Fruit fly (Drosophila melanogaster) whole organism, embryonic: ENCODE data around the gene Lst8.

Source experiments
- Antp ChIP-seq: fragments of 200-800 bp; sonication (Bioruptor generic); optimal IDR thresholded peaks from 3 replicates; lab custom pipeline; 2016; ENCODE audit warnings: missing biosample characterization, missing genetic modification characterization
- Atf-2 ChIP-seq: fragments of 200-800 bp; sonication (Bioruptor generic); optimal IDR thresholded peaks from 2 replicates; lab custom pipeline; 2016; ENCODE audit warnings: missing biosample characterization, missing genetic modification characterization
- B-H1 ChIP-seq: fragments of 200-800 bp; sonication (Bioruptor generic); IDR thresholded peaks from 3 replicates; pipeline ENCODE4 v1.3.6; 2022; ENCODE audit warnings: missing biosample characterization, missing genetic modification characterization
- Blimp-1 ChIP-seq: fragments of 200-800 bp; sonication (Bioruptor generic); optimal IDR thresholded peaks from 3 replicates; lab custom pipeline; 2018; ENCODE audit warnings: missing biosample characterization, missing genetic modification characterization, mild to moderate bottlenecking, moderate library complexity, missing genetic modification reagents
- Bteb2 ChIP-seq: fragments of 200-800 bp; sonication (Bioruptor generic); optimal IDR thresholded peaks from 2 replicates; lab custom pipeline; 2016; ENCODE audit warnings: missing biosample characterization, missing genetic modification characterization
- CG11247 ChIP-seq: fragments of 200-800 bp; sonication (Bioruptor generic); IDR thresholded peaks from 2 replicates; pipeline ENCODE4 v1.3.6; 2022; ENCODE audit warnings: missing biosample characterization, missing genetic modification characterization
- CG12299 ChIP-seq: fragments of 200-800 bp; sonication (Bioruptor generic); optimal IDR thresholded peaks from 2 replicates; lab custom pipeline; 2018; ENCODE audit warnings: missing biosample characterization, mild to moderate bottlenecking, missing genetic modification characterization
- CG12769 ChIP-seq: fragments of 200-800 bp; sonication (Bioruptor generic); optimal IDR thresholded peaks from 2 replicates; lab custom pipeline; 2019; ENCODE audit warnings: missing biosample characterization, mild to moderate bottlenecking, missing genetic modification characterization, moderate library complexity
- CG13123 ChIP-seq: fragments of 200-800 bp; sonication (Bioruptor generic); optimal IDR thresholded peaks from 2 replicates; lab custom pipeline; 2016; ENCODE audit warnings: missing biosample characterization, missing genetic modification characterization
- CG1529 ChIP-seq: fragments of 200-800 bp; sonication (Bioruptor generic); optimal IDR thresholded peaks from 3 replicates; lab custom pipeline; 2018; ENCODE audit warnings: missing biosample characterization, missing genetic modification characterization
- CG15601 ChIP-seq: fragments of 200-800 bp; sonication (Bioruptor generic); optimal IDR thresholded peaks from 3 replicates; lab custom pipeline; 2019; ENCODE audit warnings: missing biosample characterization, mild to moderate bottlenecking, missing genetic modification characterization, moderate library complexity
- CG17359 ChIP-seq: fragments of 200-800 bp; sonication (Bioruptor generic); optimal IDR thresholded peaks from 3 replicates; lab custom pipeline; 2018; ENCODE audit warnings: missing biosample characterization, mild to moderate bottlenecking, missing genetic modification characterization, moderate library complexity
- CG18011 ChIP-seq: fragments of 200-800 bp; sonication (Bioruptor generic); optimal IDR thresholded peaks from 2 replicates; lab custom pipeline; 2017; ENCODE audit warnings: missing biosample characterization, missing genetic modification characterization, mild to moderate bottlenecking, moderate library complexity, missing genotype
- CG2202 ChIP-seq: fragments of 200-800 bp; sonication (Bioruptor generic); optimal IDR thresholded peaks from 2 replicates; lab custom pipeline; 2018; ENCODE audit warnings: missing biosample characterization, mild to moderate bottlenecking, missing genetic modification characterization
- CG31441 ChIP-seq: fragments of 200-800 bp; sonication (Bioruptor generic); IDR thresholded peaks from 2 replicates; pipeline ENCODE4 v1.3.6; 2022; ENCODE audit warnings: missing biosample characterization, missing genetic modification characterization
- CG3163 ChIP-seq: fragments of 200-800 bp; sonication (Bioruptor generic); optimal IDR thresholded peaks from 3 replicates; lab custom pipeline; 2016; ENCODE audit warnings: missing biosample characterization, missing genetic modification characterization
- CG4820 ChIP-seq: fragments of 200-800 bp; sonication (Bioruptor generic); optimal IDR thresholded peaks from 3 replicates; lab custom pipeline; 2016; ENCODE audit warnings: missing biosample characterization, missing genetic modification characterization
- CG7357 ChIP-seq: fragments of 200-800 bp; sonication (Bioruptor generic); IDR thresholded peaks from 3 replicates; pipeline ENCODE4 v1.3.6; 2022; ENCODE audit warnings: missing biosample characterization, missing genetic modification characterization
- CG7372 ChIP-seq: fragments of 200-800 bp; sonication (Bioruptor generic); IDR thresholded peaks from 2 replicates; pipeline ENCODE4 v1.3.6; 2022; ENCODE audit warnings: missing biosample characterization, missing genetic modification characterization
- CG7556 ChIP-seq: fragments of 200-800 bp; sonication (Bioruptor generic); optimal IDR thresholded peaks from 2 replicates; lab custom pipeline; 2017; ENCODE audit warnings: missing biosample characterization, mild to moderate bottlenecking, missing genetic modification characterization
- CG7839 ChIP-seq: fragments of 200-800 bp; sonication (Bioruptor generic); optimal IDR thresholded peaks from 3 replicates; lab custom pipeline; 2018; ENCODE audit warnings: missing biosample characterization, mild to moderate bottlenecking, missing genetic modification characterization, moderate library complexity
- CG8924 ChIP-seq: fragments of 200-800 bp; optimal IDR thresholded peaks from 3 replicates; lab custom pipeline; 2019; ENCODE audit warnings: missing biosample characterization, mild to moderate bottlenecking, missing genetic modification characterization, moderate library complexity
- CG9215 ChIP-seq: fragments of 200-800 bp; sonication (Bioruptor generic); IDR thresholded peaks from 2 replicates; pipeline ENCODE4 v1.3.6; 2022; ENCODE audit warnings: missing biosample characterization, missing genetic modification characterization
- Dek ChIP-seq: fragments of 200-800 bp; sonication (Bioruptor generic); optimal IDR thresholded peaks from 3 replicates; lab custom pipeline; 2019; ENCODE audit warnings: missing biosample characterization, mild to moderate bottlenecking, missing genetic modification characterization, moderate library complexity
- Dll ChIP-seq: fragments of 200-800 bp; sonication (Bioruptor generic); IDR thresholded peaks from 4 replicates; pipeline ENCODE4 v1.3.6; 2022; ENCODE audit warnings: missing biosample characterization, missing genetic modification characterization; ENCODE audit not compliant: partially characterized antibody
- Doc2 ChIP-seq: fragments of 200-800 bp; sonication (Bioruptor generic); IDR thresholded peaks from 2 replicates; pipeline ENCODE4 v1.3.6; 2022; ENCODE audit warnings: missing biosample characterization, missing genetic modification characterization
- Dp ChIP-seq: fragments of 200-800 bp; sonication (Bioruptor generic); optimal IDR thresholded peaks from 2 replicates; lab custom pipeline; 2018; ENCODE audit warnings: missing biosample characterization, mild to moderate bottlenecking, missing genetic modification characterization, moderate library complexity
- E2f1 ChIP-seq: fragments of 200-800 bp; sonication (Bioruptor generic); IDR thresholded peaks from 2 replicates; pipeline ENCODE4 v1.3.6; 2022; ENCODE audit warnings: missing biosample characterization, missing genetic modification characterization
- Fer2 ChIP-seq: fragments of 200-800 bp; sonication (Bioruptor generic); optimal IDR thresholded peaks from 2 replicates; lab custom pipeline; 2018; ENCODE audit warnings: missing biosample characterization, mild to moderate bottlenecking, missing genetic modification characterization, moderate library complexity
- Kr ChIP-seq: fragments of 200-800 bp; sonication (Bioruptor generic); optimal IDR thresholded peaks from 2 replicates; lab custom pipeline; 2017; ENCODE audit warnings: missing biosample characterization, mild to moderate bottlenecking, missing genetic modification characterization
- Lhr ChIP-seq: fragments of 200-800 bp; sonication (Bioruptor generic); optimal IDR thresholded peaks from 3 replicates; lab custom pipeline; 2017; ENCODE audit warnings: mild to moderate bottlenecking, missing biosample characterization, missing genetic modification reagents, missing genetic modification characterization
- Opbp ChIP-seq: fragments of 200-800 bp; sonication (Bioruptor generic); IDR thresholded peaks from 3 replicates; pipeline ENCODE4 v1.3.6; 2022; ENCODE audit warnings: missing biosample characterization, missing genetic modification characterization; ENCODE audit not compliant: partially characterized antibody
- Taf1 ChIP-seq: fragments of 200-800 bp; sonication (Bioruptor generic); IDR thresholded peaks from 2 replicates; pipeline ENCODE4 v1.3.6; 2022; ENCODE audit warnings: missing biosample characterization, missing genetic modification characterization
- al ChIP-seq: fragments of 200-800 bp; sonication (Bioruptor generic); IDR thresholded peaks from 2 replicates; pipeline ENCODE4 v1.3.6; 2022; ENCODE audit warnings: missing biosample characterization, missing genetic modification characterization
- az2 ChIP-seq: fragments of 200-800 bp; sonication (Bioruptor generic); optimal IDR thresholded peaks from 3 replicates; lab custom pipeline; 2016; ENCODE audit warnings: missing biosample characterization, missing genetic modification characterization
- ci ChIP-seq: fragments of 200-800 bp; sonication (Bioruptor generic); IDR thresholded peaks from 3 replicates; pipeline ENCODE4 v1.3.6; 2022; ENCODE audit warnings: missing biosample characterization, missing genetic modification characterization
- gfzf ChIP-seq: fragments of 200-800 bp; sonication (Bioruptor generic); optimal IDR thresholded peaks from 2 replicates; lab custom pipeline; 2016; ENCODE audit warnings: missing biosample characterization, mild to moderate bottlenecking, missing genetic modification characterization, moderate library complexity
- gt ChIP-seq: fragments of 200-800 bp; sonication (Bioruptor generic); IDR thresholded peaks from 2 replicates; pipeline ENCODE4 v1.3.6; 2022; ENCODE audit warnings: missing biosample characterization, missing genetic modification characterization
- lab ChIP-seq: fragments of 200-800 bp; sonication (Bioruptor generic); optimal IDR thresholded peaks from 3 replicates; lab custom pipeline; 2017; ENCODE audit warnings: missing biosample characterization, missing genetic modification characterization, mild to moderate bottlenecking, moderate library complexity, missing genetic modification reagents
- lbe ChIP-seq: fragments of 200-800 bp; sonication (Bioruptor generic); optimal IDR thresholded peaks from 2 replicates; lab custom pipeline; 2016; ENCODE audit warnings: missing biosample characterization, mild to moderate bottlenecking, missing genetic modification characterization
- mld ChIP-seq: fragments of 200-800 bp; sonication (Bioruptor generic); IDR thresholded peaks from 3 replicates; pipeline ENCODE4 v1.3.6; 2022; ENCODE audit warnings: missing biosample characterization, missing genetic modification characterization; ENCODE audit not compliant: partially characterized antibody
- oc ChIP-seq: fragments of 200-800 bp; sonication (Bioruptor generic); optimal IDR thresholded peaks from 2 replicates; lab custom pipeline; 2018; ENCODE audit warnings: missing biosample characterization, mild to moderate bottlenecking, missing genetic modification characterization, moderate library complexity
- salm ChIP-seq: fragments of 200-800 bp; sonication (Bioruptor generic); optimal IDR thresholded peaks from 2 replicates; lab custom pipeline; 2018; ENCODE audit warnings: missing biosample characterization, mild to moderate bottlenecking, missing genetic modification characterization
- sna ChIP-seq: fragments of 200-800 bp; sonication (Bioruptor generic); IDR thresholded peaks from 2 replicates; pipeline ENCODE4 v1.3.6; 2022; ENCODE audit warnings: missing biosample characterization, missing genetic modification characterization; ENCODE audit not compliant: partially characterized antibody
- stc ChIP-seq: fragments of 200-800 bp; sonication (Bioruptor generic); IDR thresholded peaks from 2 replicates; pipeline ENCODE4 v1.3.6; 2022; ENCODE audit warnings: missing biosample characterization, missing genetic modification characterization
- trem ChIP-seq: fragments of 200-800 bp; optimal IDR thresholded peaks from 3 replicates; lab custom pipeline; 2019; ENCODE audit warnings: missing biosample characterization, mild to moderate bottlenecking, missing genetic modification characterization, moderate library complexity
- vfl ChIP-seq: fragments of 200-800 bp; sonication (Bioruptor generic); optimal IDR thresholded peaks from 2 replicates; lab custom pipeline; 2016; ENCODE audit warnings: missing biosample characterization, missing genetic modification characterization
- vvl ChIP-seq: fragments of 200-800 bp; sonication (Bioruptor generic); IDR thresholded peaks from 2 replicates; pipeline ENCODE4 v1.3.6; 2022; ENCODE audit warnings: missing biosample characterization, missing genetic modification characterization
- zfh1 ChIP-seq: fragments of 200-800 bp; sonication (Bioruptor generic); IDR thresholded peaks from 3 replicates; pipeline ENCODE4 v1.3.6; 2022; ENCODE audit warnings: missing biosample characterization, missing genetic modification characterization

Lst8 gene

dm6 chrX:9600083-9600817 is 5.5 kb downstream of the Lst8 start (continued):
- TF ChIP-seq Bteb2 (GFP tag; lab: Kevin White, UChicago) = peak; percentile 71
- TF ChIP-seq Dek (tag; lab: Kevin White, UChicago) = peak; percentile 65
- TF ChIP-seq Antp (GFP tag; lab: Kevin White, UChicago) = peak; percentile 74
- TF ChIP-seq stc (GFP tag; lab: Robert Waterston, UW) = peak; percentile 70
- peak; percentile 32 for TF ChIP-seq Lhr
- peak; percentile 36 for TF ChIP-seq salm (tag; lab: Kevin White, UChicago)
- TF ChIP-seq Blimp-1 (GFP tag; lab: Kevin White, UChicago) = peak; percentile 58
- TF ChIP-seq CG7372 (GFP tag; lab: Robert Waterston, UW) = peak; percentile 46
- TF ChIP-seq CG31441 (GFP tag; lab: Robert Waterston, UW) = peak; percentile 74
- peak; percentile 63 for TF ChIP-seq CG9215
- no peak for TF ChIP-seq mld (GFP tag; lab: Robert Waterston, UW)
- peak; percentile 23 for TF ChIP-seq CG13123 (GFP tag; lab: Kevin White, UChicago)
- peak; percentile 67 for TF ChIP-seq CG12769 (tag; lab: Kevin White, UChicago)
- TF ChIP-seq CG8924 (tag; lab: Kevin White, UChicago) = peak; percentile 76
- TF ChIP-seq sna = no peak
- TF ChIP-seq Atf-2 (GFP tag; lab: Kevin White, UChicago) = peak; percentile 62
- peak; percentile 45 for TF ChIP-seq E2f1
- peak; percentile 77 for TF ChIP-seq vvl
- 0 out of 2 replicates have a peak, but pooled peaks have one; percentile 11 for TF ChIP-seq Doc2 (GFP tag; lab: Robert Waterston, UW)
- TF ChIP-seq CG15601 (tag; lab: Kevin White, UChicago) = peak; percentile 50
- TF ChIP-seq CG12299 (tag; lab: Kevin White, UChicago) = peak; percentile 63
- TF ChIP-seq zfh1 (GFP tag; lab: Robert Waterston, UW) = peak; percentile 64; the same call in 1 of the 3 replicates
- TF ChIP-seq lbe = no peak
- peak; percentile 52 for TF ChIP-seq CG1529 (GFP tag; lab: Kevin White, UChicago)
- TF ChIP-seq CG4820 (GFP tag; lab: Kevin White, UChicago) = peak; percentile 81
- TF ChIP-seq oc (tag; lab: Kevin White, UChicago) = peak; percentile 11
- TF ChIP-seq Kr (GFP tag; lab: Kevin White, UChicago) = no peak
- TF ChIP-seq gfzf (GFP tag; lab: Kevin White, UChicago) = no peak
- TF ChIP-seq CG7839 = peak; percentile 87
- TF ChIP-seq al (GFP tag; lab: Robert Waterston, UW) = peak; percentile 51; the same call in 1 of the 2 replicates
- TF ChIP-seq CG7556 (GFP tag; lab: Kevin White, UChicago) = peak; percentile 90
- TF ChIP-seq vfl = peak; percentile 58
- no peak for TF ChIP-seq Opbp (GFP tag; lab: Robert Waterston, UW)
- no peak for TF ChIP-seq Dll (GFP tag; lab: Robert Waterston, UW)
- no peak for TF ChIP-seq trem (tag; lab: Kevin White, UChicago)
- TF ChIP-seq CG18011 = peak; percentile 36
- peak; percentile 58 for TF ChIP-seq CG3163 (GFP tag; lab: Kevin White, UChicago)
- TF ChIP-seq lab (GFP tag; lab: Kevin White, UChicago) = peak; percentile 88
- TF ChIP-seq az2 (GFP tag; lab: Kevin White, UChicago) = peak; percentile 76
- TF ChIP-seq Taf1 (GFP tag; lab: Robert Waterston, UW) = peak; percentile 39; the same call in 1 of the 2 replicates
- TF ChIP-seq CG7357 (GFP tag; lab: Robert Waterston, UW) = peak; percentile 87
- no peak for TF ChIP-seq gt (GFP tag; lab: Robert Waterston, UW)
- TF ChIP-seq CG17359 (tag; lab: Kevin White, UChicago) = peak; percentile 76
- TF ChIP-seq Dp (GFP tag; lab: Kevin White, UChicago) = no peak
- TF ChIP-seq ci = 0 out of 3 replicates have a peak, but pooled peaks have one; percentile 49
- TF ChIP-seq CG2202 (tag; lab: Kevin White, UChicago) = no peak
- TF ChIP-seq Fer2 = peak; percentile 26
- TF ChIP-seq CG11247 = 0 out of 2 replicates have a peak, but pooled peaks have one; percentile 34
- TF ChIP-seq B-H1 = peak; percentile 45; the same call in 2 of the 3 replicates
